Fruit fly (Drosophila melanogaster) whole organism, embryonic: ENCODE data around the gene Eig71Eg.

ENCODE experiments used
- BEAF-32 ChIP-seq: fragments of 200-800 bp; sonication (Bioruptor generic); optimal IDR thresholded peaks from 3 replicates; lab custom pipeline; 2017; ENCODE audit warnings: missing biosample characterization, missing genetic modification characterization, mild to moderate bottlenecking, moderate library complexity, missing genetic modification reagents
- BtbVII ChIP-seq: fragments of 200-800 bp; sonication (Bioruptor generic); optimal IDR thresholded peaks from 3 replicates; lab custom pipeline; 2017; ENCODE audit warnings: missing biosample characterization, mild to moderate bottlenecking, missing genetic modification characterization
- CG10462 ChIP-seq: fragments of 200-800 bp; sonication (Bioruptor generic); optimal IDR thresholded peaks from 2 replicates; lab custom pipeline; 2016; ENCODE audit warnings: missing biosample characterization, missing genetic modification characterization
- CG10654 ChIP-seq: fragments of 200-800 bp; sonication (Bioruptor generic); optimal IDR thresholded peaks from 2 replicates; lab custom pipeline; 2016; ENCODE audit warnings: missing biosample characterization, missing genetic modification characterization
- CG12299 ChIP-seq: fragments of 200-800 bp; sonication (Bioruptor generic); optimal IDR thresholded peaks from 2 replicates; lab custom pipeline; 2018; ENCODE audit warnings: missing biosample characterization, mild to moderate bottlenecking, missing genetic modification characterization
- CG12391 ChIP-seq: fragments of 200-800 bp; sonication (Bioruptor generic); optimal IDR thresholded peaks from 3 replicates; lab custom pipeline; 2018; ENCODE audit warnings: missing biosample characterization, mild to moderate bottlenecking, missing genetic modification characterization, moderate library complexity
- CG13894 ChIP-seq: fragments of 200-800 bp; sonication (Bioruptor generic); optimal IDR thresholded peaks from 3 replicates; lab custom pipeline; 2018; ENCODE audit warnings: missing biosample characterization, mild to moderate bottlenecking, missing genetic modification characterization, moderate library complexity
- CG14667 ChIP-seq: fragments of 200-800 bp; sonication (Bioruptor generic); IDR thresholded peaks from 2 replicates; pipeline ENCODE4 v1.3.6; 2022; ENCODE audit warnings: missing biosample characterization, missing genetic modification characterization
- CG15696 ChIP-seq: fragments of 200-800 bp; sonication (Bioruptor generic); optimal IDR thresholded peaks from 2 replicates; lab custom pipeline; 2019; ENCODE audit warnings: missing biosample characterization, mild to moderate bottlenecking, missing genetic modification characterization, moderate library complexity
- CG17361 ChIP-seq: fragments of 200-800 bp; sonication (Bioruptor generic); IDR thresholded peaks from 3 replicates; pipeline ENCODE4 v1.3.6; 2022; ENCODE audit warnings: missing biosample characterization, missing genetic modification characterization
- CG18262 ChIP-seq: fragments of 200-800 bp; optimal IDR thresholded peaks from 3 replicates; lab custom pipeline; 2019; ENCODE audit warnings: missing biosample characterization, mild to moderate bottlenecking, missing genetic modification characterization, moderate library complexity
- CG18764 ChIP-seq: fragments of 200-800 bp; sonication (Bioruptor generic); optimal IDR thresholded peaks from 3 replicates; lab custom pipeline; 2016; ENCODE audit warnings: missing biosample characterization, missing genetic modification characterization
- CG2875 ChIP-seq: fragments of 200-800 bp; sonication (Bioruptor generic); optimal IDR thresholded peaks from 2 replicates; lab custom pipeline; 2017; ENCODE audit warnings: missing biosample characterization, mild to moderate bottlenecking, missing genetic modification characterization, missing genetic modification reagents
- CG3281 ChIP-seq: fragments of 200-800 bp; sonication (Bioruptor generic); optimal IDR thresholded peaks from 3 replicates; lab custom pipeline; 2017; ENCODE audit warnings: missing biosample characterization, mild to moderate bottlenecking, missing genetic modification characterization
- CG4707 ChIP-seq: fragments of 200-800 bp; sonication (Bioruptor generic); optimal IDR thresholded peaks from 2 replicates; lab custom pipeline; 2018; ENCODE audit warnings: missing biosample characterization, mild to moderate bottlenecking, missing genetic modification characterization, moderate library complexity
- CG6654 ChIP-seq: fragments of 200-800 bp; sonication (Bioruptor generic); optimal IDR thresholded peaks from 2 replicates; lab custom pipeline; 2017; ENCODE audit warnings: missing biosample characterization, mild to moderate bottlenecking, missing genetic modification characterization
- CG6683 ChIP-seq: fragments of 200-800 bp; sonication (Bioruptor generic); optimal IDR thresholded peaks from 2 replicates; lab custom pipeline; 2017; ENCODE audit warnings: missing biosample characterization, mild to moderate bottlenecking, missing genetic modification characterization, missing genetic modification reagents
- CG7786 ChIP-seq: fragments of 200-800 bp; sonication (Bioruptor generic); optimal IDR thresholded peaks from 2 replicates; lab custom pipeline; 2016; ENCODE audit warnings: missing biosample characterization, missing genetic modification characterization
- CG8290 ChIP-seq, 3 experiments: fragments of 200-800 bp; sonication (Bioruptor generic); optimal IDR thresholded peaks; 2 replicates each; lab custom pipeline; 2016 to 2019; ENCODE audit warnings: missing biosample characterization in 3 of 3, missing genetic modification characterization in 3 of 3, mild to moderate bottlenecking in 2 of 3, moderate library complexity in 1 of 3
- CG8388 ChIP-seq: fragments of 200-800 bp; sonication (Bioruptor generic); optimal IDR thresholded peaks from 2 replicates; lab custom pipeline; 2019; ENCODE audit warnings: missing biosample characterization, mild to moderate bottlenecking, missing genetic modification characterization, moderate library complexity
- CkIIα-i1 ChIP-seq: fragments of 200-800 bp; sonication (Bioruptor generic); IDR thresholded peaks from 2 replicates; pipeline ENCODE4 v1.3.6; 2022; ENCODE audit warnings: missing biosample characterization, missing genetic modification characterization
- D19A ChIP-seq: fragments of 200-800 bp; optimal IDR thresholded peaks from 3 replicates; lab custom pipeline; 2019; ENCODE audit warnings: missing biosample characterization, mild to moderate bottlenecking, missing genetic modification characterization, moderate library complexity
- D19B ChIP-seq: fragments of 200-800 bp; sonication (Bioruptor generic); optimal IDR thresholded peaks from 2 replicates; lab custom pipeline; 2017; ENCODE audit warnings: missing biosample characterization, mild to moderate bottlenecking, missing genetic modification characterization
- Hmr ChIP-seq: fragments of 200-800 bp; sonication (Bioruptor generic); optimal IDR thresholded peaks from 3 replicates; lab custom pipeline; 2017; ENCODE audit warnings: mild to moderate bottlenecking, missing biosample characterization, missing genetic modification reagents, missing genetic modification characterization
- Nf-YC ChIP-seq: fragments of 200-800 bp; optimal IDR thresholded peaks from 3 replicates; lab custom pipeline; 2019; ENCODE audit warnings: missing biosample characterization, mild to moderate bottlenecking, missing genetic modification characterization, moderate library complexity
- Rfx ChIP-seq: fragments of 200-800 bp; sonication (Bioruptor generic); IDR thresholded peaks from 2 replicates; pipeline ENCODE4 v1.3.6; 2022; ENCODE audit warnings: missing biosample characterization, missing genetic modification characterization
- Six4 ChIP-seq: fragments of 200-800 bp; sonication (Bioruptor generic); optimal IDR thresholded peaks from 2 replicates; lab custom pipeline; 2016; ENCODE audit warnings: missing biosample characterization, missing genetic modification characterization
- ap ChIP-seq: fragments of 200-800 bp; sonication (Bioruptor generic); IDR thresholded peaks from 2 replicates; pipeline ENCODE4 v1.3.6; 2022; ENCODE audit warnings: missing biosample characterization, missing genetic modification characterization
- ara ChIP-seq: fragments of 200-800 bp; sonication (Bioruptor generic); IDR thresholded peaks from 2 replicates; pipeline ENCODE4 v1.3.6; 2022; ENCODE audit warnings: missing biosample characterization, missing genetic modification characterization
- bsh ChIP-seq, 2 experiments: fragments of 200-800 bp; sonication (Bioruptor generic); optimal IDR thresholded peaks; 2 replicates each; lab custom pipeline; 2017 to 2018; ENCODE audit warnings: mild to moderate bottlenecking in 2 of 2, missing biosample characterization in 2 of 2, missing genetic modification characterization in 2 of 2, moderate library complexity in 1 of 2
- cas ChIP-seq: fragments of 200-800 bp; sonication (Bioruptor generic); IDR thresholded peaks from 2 replicates; pipeline ENCODE4 v1.3.6; 2022; ENCODE audit warnings: missing biosample characterization, missing genetic modification characterization
- croc ChIP-seq: fragments of 200-800 bp; sonication (Bioruptor generic); conservative IDR thresholded peaks from 3 replicates; pipeline ENCODE4 v1.3.6; 2022; ENCODE audit warnings: missing biosample characterization, missing genetic modification characterization
- dysf ChIP-seq: fragments of 200-800 bp; sonication (Bioruptor generic); IDR thresholded peaks from 3 replicates; pipeline ENCODE4 v1.3.6; 2022; ENCODE audit warnings: missing biosample characterization, missing genetic modification characterization
- gem ChIP-seq: fragments of 200-800 bp; sonication (Bioruptor generic); optimal IDR thresholded peaks from 2 replicates; lab custom pipeline; 2019; ENCODE audit warnings: missing biosample characterization, mild to moderate bottlenecking, missing genetic modification characterization, moderate library complexity
- hb ChIP-seq: fragments of 200-800 bp; sonication (Bioruptor generic); IDR thresholded peaks from 3 replicates; pipeline ENCODE4 v1.3.6; 2022; ENCODE audit warnings: missing biosample characterization, missing genetic modification characterization; ENCODE audit not compliant: partially characterized antibody
- jumu ChIP-seq: fragments of 200-800 bp; sonication (Bioruptor generic); optimal IDR thresholded peaks from 3 replicates; lab custom pipeline; 2016; ENCODE audit warnings: missing biosample characterization, missing genetic modification characterization
- mirr ChIP-seq: fragments of 200-800 bp; sonication (Bioruptor generic); optimal IDR thresholded peaks from 3 replicates; lab custom pipeline; 2018; ENCODE audit warnings: missing biosample characterization, mild to moderate bottlenecking, missing genetic modification characterization
- nerfin-1 ChIP-seq: fragments of 200-800 bp; sonication (Bioruptor generic); optimal IDR thresholded peaks from 3 replicates; lab custom pipeline; 2019; ENCODE audit warnings: missing biosample characterization, mild to moderate bottlenecking, missing genetic modification characterization, moderate library complexity
- ranshi ChIP-seq: fragments of 200-800 bp; sonication (Bioruptor generic); IDR thresholded peaks from 2 replicates; pipeline ENCODE4 v1.3.6; 2022; ENCODE audit warnings: missing biosample characterization, missing genetic modification characterization
- rib ChIP-seq: fragments of 200-800 bp; sonication (Bioruptor generic); IDR thresholded peaks from 2 replicates; pipeline ENCODE4 v1.3.6; 2022; ENCODE audit warnings: missing biosample characterization, missing genetic modification characterization
- sc ChIP-seq, 3 experiments: fragments of >200 bp in 2 of 3; fragments of 200-800 bp in 1 of 3; sonication (Bioruptor generic) in 1 of 3; optimal IDR thresholded peaks; 2 replicates in 2 of 3; 3 replicates in 1 of 3; lab custom pipeline; 2017; ENCODE audit warnings: mild to moderate bottlenecking in 1 of 3, missing biosample characterization in 1 of 3, missing genetic modification characterization in 1 of 3, missing genetic modification reagents in 1 of 3
- sens ChIP-seq: fragments of 200-800 bp; sonication (Bioruptor generic); peaks from one replicate; lab custom pipeline; 2016; ENCODE audit warnings: missing biosample characterization, missing genetic modification characterization
- slbo ChIP-seq: fragments of 200-800 bp; sonication (Bioruptor generic); IDR thresholded peaks from 2 replicates; pipeline ENCODE4 v1.3.6; 2022; ENCODE audit warnings: missing biosample characterization, missing genetic modification characterization
- stc ChIP-seq: fragments of 200-800 bp; sonication (Bioruptor generic); IDR thresholded peaks from 2 replicates; pipeline ENCODE4 v1.3.6; 2022; ENCODE audit warnings: missing biosample characterization, missing genetic modification characterization
- sug ChIP-seq: fragments of 200-800 bp; optimal IDR thresholded peaks from 2 replicates; lab custom pipeline; 2019; ENCODE audit warnings: missing biosample characterization, mild to moderate bottlenecking, missing genetic modification characterization, moderate library complexity
- tio ChIP-seq: fragments of 200-800 bp; sonication (Bioruptor generic); optimal IDR thresholded peaks from 2 replicates; lab custom pipeline; 2017; ENCODE audit warnings: missing biosample characterization, missing genetic modification characterization, inconsistent platforms
- tna ChIP-seq: fragments of 200-800 bp; sonication (Bioruptor generic); IDR thresholded peaks from 2 replicates; pipeline ENCODE4 v1.3.6; 2022; ENCODE audit warnings: missing biosample characterization, missing genetic modification characterization; ENCODE audit not compliant: partially characterized antibody
- zen ChIP-seq: fragments of 200-800 bp; sonication (Bioruptor generic); optimal IDR thresholded peaks from 3 replicates; lab custom pipeline; 2018; ENCODE audit warnings: missing biosample characterization, mild to moderate bottlenecking, missing genetic modification characterization, moderate library complexity

The Eig71Eg gene

dm6 chr3L:15704250-15704985, 47.0 kb downstream of the Eig71Eg start (continued):
- no peak for TF ChIP-seq CG4707 (GFP tag; lab: Kevin White, UChicago)
- TF ChIP-seq gem (tag; lab: Kevin White, UChicago) = peak; percentile 81
- TF ChIP-seq D19B (GFP tag; lab: Kevin White, UChicago) = no peak
- TF ChIP-seq Rfx = 0 out of 2 replicates have a peak, but pooled peaks have one; percentile 4
- no peak for TF ChIP-seq tna (GFP tag; lab: Robert Waterston, UW)
- TF ChIP-seq sug (tag; lab: Kevin White, UChicago) = peak; percentile 47
- no peak for TF ChIP-seq ap (GFP tag; lab: Robert Waterston, UW)
- TF ChIP-seq bsh (GFP tag; optimal IDR thresholded peaks at IDR 0.05; lab: Kevin White, UChicago) = peak; percentile 0 to 77
- TF ChIP-seq cas = no peak
- TF ChIP-seq CG17361 (GFP tag; lab: Robert Waterston, UW) = peak; percentile 88
- peak; percentile 60 for TF ChIP-seq CG13894 (tag; lab: Kevin White, UChicago)
- TF ChIP-seq BtbVII (GFP tag; lab: Kevin White, UChicago) = peak; percentile 6
- no peak for TF ChIP-seq CG8290 (GFP tag; optimal IDR thresholded peaks at IDR 0.05; lab: Kevin White, UChicago)
- TF ChIP-seq CG8290 (tag; optimal IDR thresholded peaks at IDR 0.05; lab: Kevin White, UChicago) = no peak
- peak; percentile 89 for TF ChIP-seq CG18262 (tag; lab: Kevin White, UChicago)
- TF ChIP-seq ara (GFP tag; lab: Robert Waterston, UW) = no peak
- peak; percentile 52 for TF ChIP-seq CG15696 (tag; lab: Kevin White, UChicago)
- peak; percentile 13 for TF ChIP-seq mirr (GFP tag; lab: Kevin White, UChicago)
- peak; percentile 57 for TF ChIP-seq CG8388 (GFP tag; lab: Kevin White, UChicago)
- TF ChIP-seq BEAF-32 (GFP tag; lab: Kevin White, UChicago) = no peak
- TF ChIP-seq CG10462 (GFP tag; lab: Kevin White, UChicago) = peak; percentile 52
- peak; percentile 78 for TF ChIP-seq tio (GFP tag; lab: Kevin White, UChicago)
- TF ChIP-seq CG10654 (GFP tag; lab: Kevin White, UChicago) = peak; percentile 7
- TF ChIP-seq Hmr (GFP tag; lab: Kevin White, UChicago) = peak; percentile 14
- TF ChIP-seq nerfin-1 (tag; lab: Kevin White, UChicago) = peak; percentile 68
- TF ChIP-seq sc (optimal IDR thresholded peaks at IDR 0.05; lab: Kevin White, UChicago) = no peak
- TF ChIP-seq sc (GFP tag; optimal IDR thresholded peaks at IDR 0.05; lab: Kevin White, UChicago) = peak; percentile 63
- TF ChIP-seq sens (GFP tag; lab: Kevin White, UChicago) = peak; percentile 83
- TF ChIP-seq stc (GFP tag; lab: Robert Waterston, UW) = no peak
- TF ChIP-seq dysf (GFP tag; lab: Robert Waterston, UW) = peak; percentile 21; the same call in 1 of the 3 replicates
- peak; percentile 12 for TF ChIP-seq CG6683 (GFP tag; lab: Kevin White, UChicago)
- no peak for TF ChIP-seq Nf-YC (tag; lab: Kevin White, UChicago)
- no peak for TF ChIP-seq ranshi (GFP tag; lab: Robert Waterston, UW)
- TF ChIP-seq jumu (GFP tag; lab: Kevin White, UChicago) = no peak
- peak; percentile 40 for TF ChIP-seq CG6654 (GFP tag; lab: Kevin White, UChicago)
- TF ChIP-seq rib (GFP tag; lab: Robert Waterston, UW) = 0 out of 2 replicates have a peak, but pooled peaks have one; percentile 14
- peak; percentile 60 for TF ChIP-seq Six4 (GFP tag; lab: Kevin White, UChicago)
- peak; percentile 69 for TF ChIP-seq D19A (tag; lab: Kevin White, UChicago)
- TF ChIP-seq CG18764 (GFP tag; lab: Kevin White, UChicago) = peak; percentile 15
- TF ChIP-seq hb (GFP tag; lab: Robert Waterston, UW) = no peak
- TF ChIP-seq CG7786 (GFP tag; lab: Kevin White, UChicago) = no peak
- TF ChIP-seq CG12299 = no peak
- TF ChIP-seq CG2875 (GFP tag; lab: Kevin White, UChicago) = peak; percentile 34
- peak; percentile 76 for TF ChIP-seq CG12391
- no peak for TF ChIP-seq CkIIα-i1 (GFP tag; lab: Robert Waterston, UW)
- TF ChIP-seq CG14667 (GFP tag; lab: Robert Waterston, UW) = no peak; the same call in 1 of the 2 replicates
- TF ChIP-seq zen (tag; lab: Kevin White, UChicago) = peak; percentile 12
- peak; percentile 24 for TF ChIP-seq CG3281
- TF ChIP-seq croc (GFP tag; lab: Robert Waterston, UW) = peak; percentile 25; the same call in 1 of the 3 replicates
- no peak for TF ChIP-seq slbo (GFP tag; lab: Robert Waterston, UW)
